Fruit fly (Drosophila melanogaster): ENCODE measurements around the gene Rb97D.

Rb97D gene

dm6 chr3R:26923830-26924333, 48.3 kb upstream of the Rb97D start (continued):
- TF ChIP-seq CG10209 (GFP tag; optimal IDR thresholded peaks at IDR 0.05) (peak; percentile 29), CG4328 (GFP tag; optimal IDR thresholded peaks at IDR 0.05) (peak; percentile 46), fd96Cb (tag; optimal IDR thresholded peaks at IDR 0.05) (peak; percentile 60), CG18262 (tag; optimal IDR thresholded peaks at IDR 0.05) (peak; percentile 63), CG11085 (GFP tag; IDR thresholded peaks at IDR 0.05) (no peak), CG10147 (GFP tag; optimal IDR thresholded peaks at IDR 0.05) (peak; percentile 45), vvl (GFP tag; IDR thresholded peaks at IDR 0.05) (peak; percentile 68), CG5953 (GFP tag; IDR thresholded peaks at IDR 0.05) (no peak), CG12744 (GFP tag; optimal IDR thresholded peaks at IDR 0.05) (no peak), Fer1 (GFP tag; optimal IDR thresholded peaks at IDR 0.05) (peak; percentile 74), gro (GFP tag; optimal IDR thresholded peaks at IDR 0.05) (no peak), Max (GFP tag; optimal IDR thresholded peaks at IDR 0.05) (peak; percentile 26), CG8359 (GFP tag; optimal IDR thresholded peaks at IDR 0.05; ENCODE audit: borderline replicate concordance) (peak; percentile 43), Ptx1 (GFP tag; IDR thresholded peaks at IDR 0.05) (peak; percentile 70), CG11723 (GFP tag; optimal IDR thresholded peaks at IDR 0.05) (peak; percentile 53), CG30403 (GFP tag; optimal IDR thresholded peaks at IDR 0.05) (peak; percentile 50), wek (GFP tag; optimal IDR thresholded peaks at IDR 0.05) (peak; percentile 45), CG15514 (GFP tag; optimal IDR thresholded peaks at IDR 0.05) (peak; percentile 29), gsb-n (tag; optimal IDR thresholded peaks at IDR 0.05) (peak; percentile 60), sc (optimal IDR thresholded peaks at IDR 0.05) (no peak), sc (GFP tag; optimal IDR thresholded peaks at IDR 0.05) (peak; percentile 41), Hr51 (GFP tag; optimal IDR thresholded peaks at IDR 0.05) (peak in 1 of 2 experiments; percentile 36), lab (GFP tag; optimal IDR thresholded peaks at IDR 0.05) (peak; percentile 61), scrt (GFP tag; optimal IDR thresholded peaks at IDR 0.05) (peak; percentile 1), Oli (tag; optimal IDR thresholded peaks at IDR 0.05) (peak; percentile 8), CG3407 (GFP tag; optimal IDR thresholded peaks at IDR 0.05) (peak; percentile 66), wdn (GFP tag; IDR thresholded peaks at IDR 0.05) (no peak), bowl (GFP tag; IDR thresholded peaks at IDR 0.05) (no peak), chif (GFP tag; optimal IDR thresholded peaks at IDR 0.05) (peak in 1 of 2 experiments; percentile 7), Blimp-1 (GFP tag; optimal IDR thresholded peaks at IDR 0.05) (peak; percentile 70), fu2 (GFP tag; optimal IDR thresholded peaks at IDR 0.05) (no peak), CG10543 (GFP tag; optimal IDR thresholded peaks at IDR 0.05) (peak; percentile 38), CG6765 (GFP tag; optimal IDR thresholded peaks at IDR 0.05) (peak; percentile 34), CG17829 (tag; optimal IDR thresholded peaks at IDR 0.05) (peak; percentile 39), ase (GFP tag; IDR thresholded peaks at IDR 0.05) (0 out of 3 replicates have a peak, but pooled peaks have one; percentile 46), CG4424 (GFP tag; optimal IDR thresholded peaks at IDR 0.05) (peak; percentile 48), ci (GFP tag; IDR thresholded peaks at IDR 0.05) (0 out of 3 replicates have a peak, but pooled peaks have one; percentile 36), CG8281 (tag; optimal IDR thresholded peaks at IDR 0.05) (peak; percentile 56), pnt (GFP tag; optimal IDR thresholded peaks at IDR 0.05) (peak; percentile 26), org-1 (GFP tag; optimal IDR thresholded peaks at IDR 0.05) (peak; percentile 49), Hr78 (GFP tag; optimal IDR thresholded peaks at IDR 0.05) (peak in 1 of 2 experiments; percentile 43), Fer3 (tag; optimal IDR thresholded peaks at IDR 0.05) (peak; percentile 53), Ada2b (GFP tag; IDR thresholded peaks at IDR 0.05) (peak; percentile 42; the same call in 1 of the 2 replicates), gcm (GFP tag; optimal IDR thresholded peaks at IDR 0.05) (peak; percentile 40), fd64A (GFP tag; optimal IDR thresholded peaks at IDR 0.05) (no peak), cg (GFP tag; optimal IDR thresholded peaks at IDR 0.05) (no peak), prd (optimal IDR thresholded peaks at IDR 0.05) (no peak), prd (GFP tag; IDR thresholded peaks at IDR 0.05) (peak; percentile 52; the same call in 2 of the 3 replicates), CG1603 (tag; optimal IDR thresholded peaks at IDR 0.05) (peak; percentile 39)
